Worm (Caenorhabditis elegans): ENCODE results near the gene W06H8.2.

The W06H8.2 gene

DNA sequence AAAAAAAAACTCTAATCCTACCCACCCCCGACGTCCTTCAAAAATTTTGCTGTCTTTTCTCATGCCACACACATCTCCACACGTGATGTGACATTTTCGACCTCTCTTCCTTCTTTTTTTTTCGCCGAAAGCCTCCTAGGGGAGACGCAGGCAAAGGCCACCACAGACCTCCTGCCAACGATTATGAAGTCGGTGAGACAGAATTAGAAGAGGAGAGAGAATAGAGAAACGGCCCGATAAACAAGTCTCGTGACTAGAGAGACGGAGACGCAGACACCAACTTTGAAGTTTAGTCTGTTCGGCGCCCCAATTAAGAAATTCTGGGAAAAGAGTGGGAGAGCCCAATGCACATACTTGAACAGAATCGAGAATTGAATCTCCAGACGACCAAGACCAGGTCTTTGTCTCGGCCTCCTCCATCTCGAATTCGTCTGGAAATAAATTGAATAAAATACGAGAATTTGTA, 18.0 kb downstream of the W06H8.2 start (continued):
- TF ChIP-seq ama-1 (optimal IDR thresholded peaks at IDR 0.05) (peak; percentile 58), ama-1 (GFP tag; optimal IDR thresholded peaks at IDR 0.05) (peak; percentile 70 to 81), F52B5.7 (tag; optimal IDR thresholded peaks at IDR 0.05) (no peak), nhr-27 (tag; optimal IDR thresholded peaks at IDR 0.05) (no peak), lin-54 (GFP tag; optimal IDR thresholded peaks at IDR 0.05) (peak; percentile 79), bed-1 (GFP tag; IDR thresholded peaks at IDR 0.05) (no peak), F22D6.2 (tag; optimal IDR thresholded peaks at IDR 0.05) (peak; percentile 81), tbx-9 (tag; optimal IDR thresholded peaks at IDR 0.05; ENCODE audit: borderline replicate concordance) (no peak), ets-4 (GFP tag; optimal IDR thresholded peaks at IDR 0.05) (no peak), K12H6.12 (tag; optimal IDR thresholded peaks at IDR 0.05) (peak; percentile 96), sdz-38 (tag; optimal IDR thresholded peaks at IDR 0.05) (no peak), ztf-25 (GFP tag; IDR thresholded peaks at IDR 0.05) (no peak), nhr-179 (tag; optimal IDR thresholded peaks at IDR 0.05) (no peak), mxl-1 (tag; optimal IDR thresholded peaks at IDR 0.05) (no peak), him-1 (tag; optimal IDR thresholded peaks at IDR 0.05) (no peak), ceh-100 (GFP tag; IDR thresholded peaks at IDR 0.05) (peak; percentile 52), ZK185.1 (tag; optimal IDR thresholded peaks at IDR 0.05; ENCODE audit: poor library complexity, severe bottlenecking) (peak; percentile 80), Y67H2A.10 (GFP tag; conservative IDR thresholded peaks at IDR 0.05) (no peak), B0261.1 (tag; optimal IDR thresholded peaks at IDR 0.05) (peak; percentile 3), F10E7.11 (tag; optimal IDR thresholded peaks at IDR 0.05) (no peak), tbp1 (GFP tag; optimal IDR thresholded peaks at IDR 0.05) (peak; percentile 61), ceh-91 (GFP tag; IDR thresholded peaks at IDR 0.05) (no peak), hrde-1 (tag; optimal IDR thresholded peaks at IDR 0.05; ENCODE audit: borderline replicate concordance) (no peak), attf-3 (GFP tag; conservative IDR thresholded peaks at IDR 0.05) (no peak), attf-5 (GFP tag; optimal IDR thresholded peaks at IDR 0.05) (peak; percentile 83), C17E4.6 (GFP tag; IDR thresholded peaks at IDR 0.05) (peak; percentile 65), egl-18 (GFP tag; IDR thresholded peaks at IDR 0.05) (peak; percentile 69; the same call in 1 of the 2 replicates), hlh-12 (tag; optimal IDR thresholded peaks at IDR 0.05) (no peak), ceh-40 (GFP tag; IDR thresholded peaks at IDR 0.05) (no peak), dpl-1 (GFP tag; optimal IDR thresholded peaks at IDR 0.05) (no peak), unc-62 (GFP tag; optimal IDR thresholded peaks at IDR 0.05) (peak; percentile 89)

- TF ChIP-seq ceh-27 (GFP tag; optimal IDR thresholded peaks at IDR 0.05) (no peak), F33H1.4 (GFP tag; IDR thresholded peaks at IDR 0.05) (no peak), dpff-1 (tag; optimal IDR thresholded peaks at IDR 0.05) (no peak), lin-26 (GFP tag; IDR thresholded peaks at IDR 0.05) (0 out of 2 replicates have a peak, but pooled peaks have one; percentile 8), nfya-2 (GFP tag; IDR thresholded peaks at IDR 0.05) (no peak), ama-1 (optimal IDR thresholded peaks at IDR 0.05) (peak; percentile 64), ama-1 (GFP tag; optimal IDR thresholded peaks at IDR 0.05) (no peak), F37B4.10 (GFP tag; IDR thresholded peaks at IDR 0.05) (no peak), athp-1 (tag; optimal IDR thresholded peaks at IDR 0.05) (no peak), ccch-3 (GFP tag; optimal IDR thresholded peaks at IDR 0.05) (no peak), K11D2.4 (GFP tag; IDR thresholded peaks at IDR 0.05) (no peak), ztf-28 (GFP tag; IDR thresholded peaks at IDR 0.05) (no peak), T07F8.4 (tag; optimal IDR thresholded peaks at IDR 0.05) (no peak), Y53G8AR.9 (GFP tag; conservative IDR thresholded peaks at IDR 0.05) (peak; percentile 52), bed-1 (GFP tag; IDR thresholded peaks at IDR 0.05) (no peak), nfyb-1 (GFP tag; IDR thresholded peaks at IDR 0.05) (no peak; the same call in 1 of the 2 replicates), F23B12.7 (tag; optimal IDR thresholded peaks at IDR 0.05; ENCODE audit: insufficient read depth) (peak; percentile 28), nhr-179 (tag; optimal IDR thresholded peaks at IDR 0.05) (no peak), akir-1 (GFP tag; optimal IDR thresholded peaks at IDR 0.05) (no peak), T26A5.8 (tag; optimal IDR thresholded peaks at IDR 0.05) (no peak), snpc-4 (GFP tag; optimal IDR thresholded peaks at IDR 0.05) (no peak), snpc-4 (tag; optimal IDR thresholded peaks at IDR 0.05) (no peak), ceh-79 (tag; optimal IDR thresholded peaks at IDR 0.05) (no peak)
These were observed 18.5 kb downstream of the W06H8.2 start for ce11 chrV:6224984-6225617.
